In genomic region chrII:3520988-3521850, ce11 we compare ENCODE assay signal across 5 worm cellular contexts.
TF ChIP-seq lines count a peak whose summit lies in the region.

TSS of gene W09G10.9 (plus strand) at chrII:3521800.

TF ChIP-seq in whole organism, L1 larva, 84 proteins besides CTCF, POLR2A, EP300 and RAD21 (continues in another document):
- TF ChIP-seq jun-1 (tag; optimal IDR thresholded peaks at IDR 0.05; lab: Kevin White, UChicago) (peak; percentile 30), lir-3 (tag; optimal IDR thresholded peaks at IDR 0.05; lab: Kevin White, UChicago; ENCODE audit: poor library complexity) (peak; percentile 52), tbx-2 (tag; optimal IDR thresholded peaks at IDR 0.05; lab: Kevin White, UChicago) (peak; percentile 66), C04F5.9 (tag; optimal IDR thresholded peaks at IDR 0.05; lab: Kevin White, UChicago) (no peak), pag-3 (tag; optimal IDR thresholded peaks at IDR 0.05; lab: Kevin White, UChicago; ENCODE audit: borderline replicate concordance, insufficient read depth) (no peak), aha-1 (tag; optimal IDR thresholded peaks at IDR 0.05; lab: Kevin White, UChicago) (no peak), mdl-1 (tag; optimal IDR thresholded peaks at IDR 0.05; lab: Kevin White, UChicago) (peak in 1 of 2 experiments; percentile 61), elt-2 (tag; optimal IDR thresholded peaks at IDR 0.05; lab: Kevin White, UChicago) (peak; percentile 23), sptf-1 (tag; optimal IDR thresholded peaks at IDR 0.05; lab: Kevin White, UChicago) (no peak), mab-9 (GFP tag; IDR thresholded peaks at IDR 0.05; lab: Robert Waterston, UW) (peak; percentile 75), C34B4.2 (tag; optimal IDR thresholded peaks at IDR 0.05; lab: Kevin White, UChicago) (no peak), snpc-4 (tag; optimal IDR thresholded peaks at IDR 0.05; lab: Kevin White, UChicago) (peak; percentile 27), nhr-77 (tag; optimal IDR thresholded peaks at IDR 0.05; lab: Kevin White, UChicago) (peak; percentile 52), grh-1 (GFP tag; IDR thresholded peaks at IDR 0.05; lab: Robert Waterston, UW) (peak; percentile 34; the same call in 1 of the 2 replicates), fos-1 (tag; optimal IDR thresholded peaks at IDR 0.05; lab: Kevin White, UChicago) (no peak), snu-23 (GFP tag; optimal IDR thresholded peaks at IDR 0.05; lab: Kevin White, UChicago) (peak; percentile 83), nhr-76 (tag; optimal IDR thresholded peaks at IDR 0.05; lab: Kevin White, UChicago) (no peak), ceh-8 (GFP tag; optimal IDR thresholded peaks at IDR 0.05; lab: Kevin White, UChicago) (no peak)

TF ChIP-seq in whole organism, L3 larva, 47 proteins besides CTCF, POLR2A, EP300 and RAD21 (continues in another document):
- no peak for TF ChIP-seq elt-3 (tag; optimal IDR thresholded peaks at IDR 0.05; lab: Kevin White, UChicago)
- no peak for TF ChIP-seq egl-5 (tag; optimal IDR thresholded peaks at IDR 0.05; lab: Kevin White, UChicago)
- no peak for TF ChIP-seq nhr-12 (tag; optimal IDR thresholded peaks at IDR 0.05; lab: Kevin White, UChicago)
- TF ChIP-seq hmg-11 (tag; optimal IDR thresholded peaks at IDR 0.05; lab: Kevin White, UChicago), result peak; percentile 79
- TF ChIP-seq nhr-28 (tag; optimal IDR thresholded peaks at IDR 0.05; lab: Kevin White, UChicago), result no peak
- TF ChIP-seq nhr-43 (tag; optimal IDR thresholded peaks at IDR 0.05; lab: Kevin White, UChicago; ENCODE audit: poor library complexity, severe bottlenecking), result peak; percentile 38
- TF ChIP-seq skn-1 (tag; optimal IDR thresholded peaks at IDR 0.05; lab: Kevin White, UChicago), result peak; percentile 27
- TF ChIP-seq pha-4 (tag; optimal IDR thresholded peaks at IDR 0.05; lab: Kevin White, UChicago), result peak; percentile 30
- peak; percentile 25 for TF ChIP-seq snpc-4 (tag; optimal IDR thresholded peaks at IDR 0.05; lab: Kevin White, UChicago)
- TF ChIP-seq elt-2 (tag; optimal IDR thresholded peaks at IDR 0.05; lab: Kevin White, UChicago), result peak; percentile 42
- TF ChIP-seq zag-1 (tag; optimal IDR thresholded peaks at IDR 0.05; lab: Kevin White, UChicago), result no peak
- no peak for TF ChIP-seq sea-2 (GFP tag; optimal IDR thresholded peaks at IDR 0.05; lab: Kevin White, UChicago)
- TF ChIP-seq fos-1 (tag; optimal IDR thresholded peaks at IDR 0.05; lab: Kevin White, UChicago), result no peak
- peak; percentile 4 for TF ChIP-seq lsy-12 (tag; optimal IDR thresholded peaks at IDR 0.05; lab: Kevin White, UChicago)
- TF ChIP-seq lin-15B (tag; optimal IDR thresholded peaks at IDR 0.05; lab: Kevin White, UChicago), result peak; percentile 73
- TF ChIP-seq pqm-1 (tag; optimal IDR thresholded peaks at IDR 0.05; lab: Kevin White, UChicago), result peak; percentile 8
- no peak for TF ChIP-seq mdl-1 (tag; optimal IDR thresholded peaks at IDR 0.05; lab: Kevin White, UChicago)
- TF ChIP-seq nfya-1 (tag; optimal IDR thresholded peaks at IDR 0.05; lab: Kevin White, UChicago; ENCODE audit: insufficient read depth), result peak; percentile 45
- peak; percentile 40 for TF ChIP-seq nhr-23 (tag; optimal IDR thresholded peaks at IDR 0.05; lab: Kevin White, UChicago)

TF ChIP-seq in whole organism, early embryonic, 17 proteins besides CTCF, POLR2A, EP300 and RAD21:
- TF ChIP-seq sea-1 (GFP tag; conservative IDR thresholded peaks at IDR 0.05; lab: Robert Waterston, UW) (peak; percentile 91), scrt-1 (GFP tag; IDR thresholded peaks at IDR 0.05; lab: Robert Waterston, UW) (peak; percentile 96), ceh-36 (tag; optimal IDR thresholded peaks at IDR 0.05; lab: Kevin White, UChicago) (peak; percentile 83), ceh-13 (GFP tag; optimal IDR thresholded peaks at IDR 0.05; lab: Kevin White, UChicago) (peak; percentile 70), ama-1 (optimal IDR thresholded peaks at IDR 0.05; lab: Kevin White, UChicago) (no peak), hnd-1 (tag; optimal IDR thresholded peaks at IDR 0.05; lab: Kevin White, UChicago) (peak; percentile 72), tra-4 (tag; optimal IDR thresholded peaks at IDR 0.05; lab: Kevin White, UChicago) (peak; percentile 30), flt-1 (GFP tag; IDR thresholded peaks at IDR 0.05; lab: Robert Waterston, UW) (peak; percentile 91), tbx-11 (GFP tag; IDR thresholded peaks at IDR 0.05; lab: Robert Waterston, UW) (peak; percentile 92), F13C5.2 (tag; optimal IDR thresholded peaks at IDR 0.05; lab: Kevin White, UChicago) (peak; percentile 59), aly-1 (tag; optimal IDR thresholded peaks at IDR 0.05; lab: Kevin White, UChicago) (peak; percentile 75), tbx-37 (GFP tag; conservative IDR thresholded peaks at IDR 0.05; lab: Robert Waterston, UW) (peak; percentile 93), hmg-4 (GFP tag; optimal IDR thresholded peaks at IDR 0.05; lab: Kevin White, UChicago) (peak; percentile 82), ets-7 (tag; optimal IDR thresholded peaks at IDR 0.05; lab: Kevin White, UChicago) (peak; percentile 58), pes-1 (GFP tag; IDR thresholded peaks at IDR 0.05; lab: Robert Waterston, UW) (peak; percentile 95), B0310.2 (tag; optimal IDR thresholded peaks at IDR 0.05; lab: Kevin White, UChicago) (peak; percentile 28), hmbx-1 (tag; optimal IDR thresholded peaks at IDR 0.05; lab: Kevin White, UChicago) (peak; percentile 57)

TF ChIP-seq in whole organism, midembryonic, 9 proteins besides CTCF, POLR2A, EP300 and RAD21:
- TF ChIP-seq T22C8.4 (GFP tag; IDR thresholded peaks at IDR 0.05; lab: Robert Waterston, UW) (peak; percentile 92), cog-1 (tag; optimal IDR thresholded peaks at IDR 0.05; lab: Kevin White, UChicago) (peak; percentile 4), tab-1 (GFP tag; IDR thresholded peaks at IDR 0.05; lab: Robert Waterston, UW) (peak; percentile 96), ztf-23 (GFP tag; IDR thresholded peaks at IDR 0.05; lab: Robert Waterston, UW) (peak; percentile 93), flt-1 (GFP tag; IDR thresholded peaks at IDR 0.05; lab: Robert Waterston, UW) (peak; percentile 95), med-1 (GFP tag; optimal IDR thresholded peaks at IDR 0.05; lab: Kevin White, UChicago; ENCODE audit: insufficient read depth) (peak; percentile 43), ztf-29 (GFP tag; IDR thresholded peaks at IDR 0.05; lab: Robert Waterston, UW) (peak; percentile 87), klf-2 (GFP tag; conservative IDR thresholded peaks at IDR 0.05; lab: Robert Waterston, UW) (peak; percentile 91), ref-1 (GFP tag; conservative IDR thresholded peaks at IDR 0.05; lab: Robert Waterston, UW) (peak; percentile 89)

TF ChIP-seq in whole organism, young adult, 124 proteins besides CTCF, POLR2A, EP300 and RAD21 (continues in another document):
- TF ChIP-seq lin-26 (GFP tag; IDR thresholded peaks at IDR 0.05; lab: Robert Waterston, UW) (peak; percentile 81), ceh-91 (GFP tag; IDR thresholded peaks at IDR 0.05; lab: Robert Waterston, UW) (no peak), repo-1 (tag; optimal IDR thresholded peaks at IDR 0.05; lab: Kevin White, UChicago) (no peak), nhr-27 (tag; optimal IDR thresholded peaks at IDR 0.05; lab: Kevin White, UChicago) (no peak), B0019.2 (GFP tag; conservative IDR thresholded peaks at IDR 0.05; lab: Robert Waterston, UW) (peak; percentile 70; the same call in 1 of the 2 replicates), mes-4 (tag; optimal IDR thresholded peaks at IDR 0.05; lab: Kevin White, UChicago) (no peak), mcd-1 (GFP tag; IDR thresholded peaks at IDR 0.05; lab: Robert Waterston, UW) (peak; percentile 96), madf-6 (GFP tag; IDR thresholded peaks at IDR 0.05; lab: Robert Waterston, UW) (peak; percentile 73), lsy-27 (tag; optimal IDR thresholded peaks at IDR 0.05; lab: Kevin White, UChicago; ENCODE audit: borderline replicate concordance, insufficient read depth) (no peak), lin-54 (GFP tag; optimal IDR thresholded peaks at IDR 0.05; lab: Kevin White, UChicago) (peak; percentile 45), ceh-100 (GFP tag; IDR thresholded peaks at IDR 0.05; lab: Robert Waterston, UW) (peak; percentile 70), nfya-2 (GFP tag; IDR thresholded peaks at IDR 0.05; lab: Robert Waterston, UW) (no peak), ekl-4 (GFP tag; IDR thresholded peaks at IDR 0.05; lab: Robert Waterston, UW) (peak; percentile 75), tbx-9 (tag; optimal IDR thresholded peaks at IDR 0.05; lab: Kevin White, UChicago; ENCODE audit: borderline replicate concordance) (no peak), hmg-20 (GFP tag; IDR thresholded peaks at IDR 0.05; lab: Robert Waterston, UW) (peak; percentile 76; the same call in 1 of the 2 replicates), die-1 (tag; optimal IDR thresholded peaks at IDR 0.05; lab: Kevin White, UChicago) (peak; percentile 31), F55B11.4 (tag; optimal IDR thresholded peaks at IDR 0.05; lab: Kevin White, UChicago; ENCODE audit: borderline replicate concordance, insufficient read depth) (no peak), madf-3 (GFP tag; IDR thresholded peaks at IDR 0.05; lab: Robert Waterston, UW) (no peak), xnd-1 (tag; optimal IDR thresholded peaks at IDR 0.05; lab: Kevin White, UChicago) (no peak), Y67H2A.10 (GFP tag; conservative IDR thresholded peaks at IDR 0.05; lab: Robert Waterston, UW) (no peak), ztf-26 (tag; optimal IDR thresholded peaks at IDR 0.05; lab: Kevin White, UChicago) (peak; percentile 2), mel-28 (tag; optimal IDR thresholded peaks at IDR 0.05; lab: Kevin White, UChicago; ENCODE audit: borderline replicate concordance) (no peak), attf-3 (GFP tag; conservative IDR thresholded peaks at IDR 0.05; lab: Robert Waterston, UW) (peak; percentile 72), nhr-120 (GFP tag; IDR thresholded peaks at IDR 0.05; lab: Robert Waterston, UW) (no peak), Y53G8AR.9 (GFP tag; conservative IDR thresholded peaks at IDR 0.05; lab: Robert Waterston, UW) (no peak), nhr-179 (tag; optimal IDR thresholded peaks at IDR 0.05; lab: Kevin White, UChicago) (no peak), snpc-1.3 (tag; optimal IDR thresholded peaks at IDR 0.05; lab: Kevin White, UChicago; ENCODE audit: insufficient read depth) (peak; percentile 52), F23B12.7 (tag; optimal IDR thresholded peaks at IDR 0.05; lab: Kevin White, UChicago; ENCODE audit: insufficient read depth) (peak; percentile 57), tlf-1 (GFP tag; optimal IDR thresholded peaks at IDR 0.05; lab: Kevin White, UChicago) (no peak), athp-1 (tag; optimal IDR thresholded peaks at IDR 0.05; lab: Kevin White, UChicago) (peak; percentile 9), C17E4.6 (GFP tag; IDR thresholded peaks at IDR 0.05; lab: Robert Waterston, UW) (0 out of 2 replicates have a peak, but pooled peaks have one; percentile 41), nfyb-1 (GFP tag; IDR thresholded peaks at IDR 0.05; lab: Robert Waterston, UW) (peak; percentile 90), K12H6.12 (tag; optimal IDR thresholded peaks at IDR 0.05; lab: Kevin White, UChicago) (peak; percentile 54), dpff-1 (tag; optimal IDR thresholded peaks at IDR 0.05; lab: Kevin White, UChicago) (no peak), ets-4 (GFP tag; optimal IDR thresholded peaks at IDR 0.05; lab: Kevin White, UChicago) (no peak)

Comparison
In these comparisons a context has a peak if more than half of its experiments do, and no peak if none do; other contexts are left out.
1. Of the 8 proteins assayed by ChIP-seq in both whole organism, young adult and whole organism, L1 larva: peak only in whole organism, young adult: none; only in whole organism, L1 larva: dpl-1, efl-1, lin-35 and unc-130; in both: nhr-90 and snpc-4; in neither: 1; mixed calls (peak in some experiments, not most) for 1.